Worm (Caenorhabditis elegans): ENCODE data around the gene nhr-238.

The nhr-238 gene

ce11 chrV:1594554-1595092 is 34.6 kb downstream of the nhr-238 start:
- no peak for TF ChIP-seq W03F9.2 (tag; optimal IDR thresholded peaks at IDR 0.05)
- TF ChIP-seq dao-5 (tag; optimal IDR thresholded peaks at IDR 0.05): no peak
- TF ChIP-seq him-1 (tag; optimal IDR thresholded peaks at IDR 0.05): no peak

ce11 chrV:1593799-1594420 is 35.3 kb downstream of the nhr-238 start, which contains the start of gene F16B4.4:
Gene F16B4.4 (plus strand): TSS chrV:1594019.
- no peak for TF ChIP-seq W03F9.2 (tag; optimal IDR thresholded peaks at IDR 0.05)
- TF ChIP-seq him-1 (tag; optimal IDR thresholded peaks at IDR 0.05): no peak
- no peak for TF ChIP-seq dao-5 (tag; optimal IDR thresholded peaks at IDR 0.05)

- TF ChIP-seq dao-5 (tag; optimal IDR thresholded peaks at IDR 0.05) (no peak), him-1 (tag; optimal IDR thresholded peaks at IDR 0.05) (no peak), W03F9.2 (tag; optimal IDR thresholded peaks at IDR 0.05) (no peak)
These were observed 41.1 kb downstream of the nhr-238 start, which contains the start of gene F16B4.5 for ce11 chrV:1588128-1588527. Gene F16B4.5 (plus strand): TSS chrV:1588428.

ce11 chrV:1586906-1587305 is 42.3 kb downstream of the nhr-238 start, which contains the start of gene F16B4.6:
Gene F16B4.6 (plus strand): TSS chrV:1587206.
- TF ChIP-seq him-1 (tag; optimal IDR thresholded peaks at IDR 0.05): no peak
- no peak for TF ChIP-seq W03F9.2 (tag; optimal IDR thresholded peaks at IDR 0.05)

- TF ChIP-seq W03F9.2 (tag; optimal IDR thresholded peaks at IDR 0.05): no peak
- TF ChIP-seq dao-5 (tag; optimal IDR thresholded peaks at IDR 0.05): no peak
- TF ChIP-seq him-1 (tag; optimal IDR thresholded peaks at IDR 0.05): no peak
These were observed 43.8 kb downstream of the nhr-238 start, which contains the start of gene F16B4.7 for ce11 chrV:1585411-1585810. Gene F16B4.7 (plus strand): TSS chrV:1585711.

ce11 chrV:1583242-1583641 is 46.0 kb downstream of the nhr-238 start:
- TF ChIP-seq him-1 (tag; optimal IDR thresholded peaks at IDR 0.05) (no peak), dao-5 (tag; optimal IDR thresholded peaks at IDR 0.05) (no peak), W03F9.2 (tag; optimal IDR thresholded peaks at IDR 0.05) (no peak)

- TF ChIP-seq him-1 (tag; optimal IDR thresholded peaks at IDR 0.05) (no peak), W03F9.2 (tag; optimal IDR thresholded peaks at IDR 0.05) (no peak), dao-5 (tag; optimal IDR thresholded peaks at IDR 0.05) (no peak)
These were observed 49.4 kb downstream of the nhr-238 start for ce11 chrV:1579790-1580189.

ce11 chrV:1578572-1579230 is 50.5 kb downstream of the nhr-238 start:
- TF ChIP-seq him-1 (tag; optimal IDR thresholded peaks at IDR 0.05): no peak
- TF ChIP-seq dao-5 (tag; optimal IDR thresholded peaks at IDR 0.05): no peak
- TF ChIP-seq W03F9.2 (tag; optimal IDR thresholded peaks at IDR 0.05): no peak

Measured in whole organism, L4/young adult.